Fruit fly (Drosophila melanogaster) whole organism, adult: Measurements from ENCODE around the gene CG2145.

ENCODE experiments used
- CG33017 ChIP-seq: fragments of 200-800 bp; sonication (Bioruptor generic); optimal IDR thresholded peaks from 2 replicates; lab custom pipeline; 2018; ENCODE audit warnings: missing biosample characterization, mild to moderate bottlenecking, missing genetic modification characterization, moderate library complexity
- CG5204 ChIP-seq: fragments of 200-800 bp; sonication (Bioruptor generic); optimal IDR thresholded peaks from 2 replicates; lab custom pipeline; 2016; ENCODE audit warnings: missing biosample characterization, missing genetic modification characterization
- CG7045 ChIP-seq: fragments of 200-800 bp; sonication (Bioruptor generic); optimal IDR thresholded peaks from 2 replicates; lab custom pipeline; 2017; ENCODE audit warnings: missing biosample characterization, mild to moderate bottlenecking, missing genetic modification characterization
- Hr96 ChIP-seq: fragments of 200-800 bp; sonication (Bioruptor generic); optimal IDR thresholded peaks from 2 replicates; lab custom pipeline; 2016; ENCODE audit warnings: missing biosample characterization, missing genetic modification characterization
- bab1 ChIP-seq: fragments of 200-800 bp; sonication (Bioruptor generic); optimal IDR thresholded peaks from 3 replicates; lab custom pipeline; 2019; ENCODE audit warnings: missing biosample characterization, mild to moderate bottlenecking, missing genetic modification characterization, moderate library complexity

DNA sequence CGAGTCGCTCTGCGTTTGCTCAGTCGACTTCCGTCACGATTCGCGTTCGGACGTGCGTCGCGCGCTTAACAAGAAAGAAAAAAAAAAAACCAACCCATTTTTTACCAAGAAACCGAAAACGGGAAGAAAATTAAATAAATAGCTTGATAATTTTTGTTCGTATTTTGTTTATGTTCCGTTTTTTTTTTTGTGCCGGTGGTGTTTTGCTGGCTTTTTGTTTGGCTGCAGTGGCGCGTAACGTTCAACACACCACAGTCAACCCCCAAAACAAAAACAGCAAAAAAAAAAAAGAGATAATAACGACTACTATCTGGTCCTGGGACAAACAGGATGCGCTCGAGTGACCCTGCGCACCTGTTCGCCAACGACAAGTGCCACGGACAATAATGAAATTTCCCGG lies 21.7 kb upstream of the CG2145 start, which contains the start of gene CG43901:
- TF ChIP-seq Hr96 (GFP tag; lab: Kevin White, UChicago) (no peak), CG7045 (GFP tag; lab: Kevin White, UChicago) (no peak), bab1 (GFP tag; lab: Kevin White, UChicago) (no peak), CG33017 (tag; lab: Kevin White, UChicago) (no peak), CG5204 (GFP tag; lab: Kevin White, UChicago) (no peak)
